Worm (Caenorhabditis elegans) whole organism, L1 larva: Measurements from ENCODE around the gene ztf-28.

Experiments used
- C16A3.4 ChIP-seq: fragments of 150-350 bp; optimal IDR thresholded peaks from 2 replicates; lab custom pipeline; 2014; ENCODE audit warnings: missing biosample characterization, missing genetic modification characterization
- C34B4.2 ChIP-seq: sonication (generic microtip); optimal IDR thresholded peaks from 2 replicates; lab custom pipeline; 2017; ENCODE audit warnings: mild to moderate bottlenecking, missing genetic modification characterization, missing compliant biosample characterization
- Y116A8C.19 ChIP-seq: sonication (generic microtip); optimal IDR thresholded peaks from 2 replicates; lab custom pipeline; 2016; ENCODE audit warnings: missing compliant biosample characterization, missing genetic modification characterization, borderline replicate concordance
- aha-1 ChIP-seq: fragments of 150-350 bp; optimal IDR thresholded peaks from 2 replicates; lab custom pipeline; 2014; ENCODE audit warnings: missing biosample characterization, missing genetic modification characterization
- aly-2 ChIP-seq: fragments of 150-350 bp; optimal IDR thresholded peaks from 2 replicates; lab custom pipeline; 2014; ENCODE audit warnings: missing biosample characterization, missing genetic modification characterization
- ceh-8 ChIP-seq: fragments of 200-800 bp; sonication (Bioruptor generic); optimal IDR thresholded peaks from 2 replicates; lab custom pipeline; 2018; ENCODE audit warnings: mild to moderate bottlenecking, missing genetic modification characterization, moderate library complexity, missing compliant biosample characterization
- ceh-88 ChIP-seq: fragments of 200-800 bp; sonication (Bioruptor generic); IDR thresholded peaks from 2 replicates; pipeline ENCODE4 v1.3.6; 2022; ENCODE audit warnings: missing genetic modification characterization, missing compliant biosample characterization
- ceh-90 ChIP-seq: sonication (generic microtip); optimal IDR thresholded peaks from 2 replicates; lab custom pipeline; 2016; ENCODE audit warnings: missing genetic modification characterization, missing compliant biosample characterization
- dsc-1 ChIP-seq: sonication (generic microtip); optimal IDR thresholded peaks from 2 replicates; lab custom pipeline; 2016; ENCODE audit warnings: mild to moderate bottlenecking, missing genetic modification characterization, missing compliant biosample characterization
- efl-1 ChIP-seq, 4 experiments: fragments of 150-350 bp; optimal IDR thresholded peaks in 3 of 4; peaks in 1 of 4; 1 replicate in 1 of 4; 2 replicates in 3 of 4; lab custom pipeline; 2014; ENCODE audit warnings: missing biosample characterization in 2 of 4, missing genetic modification characterization in 2 of 4, missing genetic modification reagents in 2 of 4
- efl-3 ChIP-seq: fragments of 200-800 bp; sonication (Bioruptor generic); optimal IDR thresholded peaks from 2 replicates; lab custom pipeline; 2018; ENCODE audit warnings: mild to moderate bottlenecking, missing genetic modification characterization, missing compliant biosample characterization
- egl-13 ChIP-seq: sonication (generic microtip); optimal IDR thresholded peaks from 2 replicates; lab custom pipeline; 2016; ENCODE audit warnings: missing genotype, missing genetic modification reagents, missing genetic modification characterization, missing compliant biosample characterization
- elt-2 ChIP-seq: sonication (generic microtip); optimal IDR thresholded peaks from 2 replicates; lab custom pipeline; 2016; ENCODE audit warnings: missing genetic modification characterization, mild to moderate bottlenecking, inconsistent platforms, missing compliant biosample characterization, missing genetic modification reagents
- elt-3 ChIP-seq, 6 experiments: fragments of 150-350 bp in 1 of 6; sonication (generic microtip); optimal IDR thresholded peaks; 2 replicates each; lab custom pipeline; 2017 to 2018; ENCODE audit warnings: missing biosample characterization in 6 of 6, missing genetic modification characterization in 6 of 6, inconsistent platforms in 1 of 6
- ets-5 ChIP-seq: fragments of 200-800 bp; sonication (Bioruptor generic); IDR thresholded peaks from 2 replicates; pipeline ENCODE4 v1.3.6; 2022; ENCODE audit warnings: missing genetic modification characterization, missing compliant biosample characterization
- fkh-10 ChIP-seq: sonication (generic microtip); optimal IDR thresholded peaks from 2 replicates; lab custom pipeline; 2017; ENCODE audit warnings: missing biosample characterization, missing genetic modification reagents, missing genetic modification characterization
- fkh-4 ChIP-seq: sonication (generic microtip); optimal IDR thresholded peaks from 2 replicates; lab custom pipeline; 2016; ENCODE audit warnings: missing compliant biosample characterization, missing genetic modification characterization, borderline replicate concordance
- fkh-8 ChIP-seq: sonication (generic microtip); optimal IDR thresholded peaks from 2 replicates; lab custom pipeline; 2016; ENCODE audit warnings: mild to moderate bottlenecking, missing genetic modification characterization, missing compliant biosample characterization
- fos-1 ChIP-seq: fragments of 150-350 bp; optimal IDR thresholded peaks from 2 replicates; lab custom pipeline; 2014; ENCODE audit warnings: missing biosample characterization, missing genetic modification characterization
- grh-1 ChIP-seq: fragments of 200-800 bp; sonication (Bioruptor generic); IDR thresholded peaks from 2 replicates; pipeline ENCODE4 v1.3.6; 2022; ENCODE audit warnings: missing genetic modification reagents, missing genetic modification characterization, missing compliant biosample characterization
- hlh-17 ChIP-seq: fragments of 200-800 bp; sonication (Bioruptor generic); optimal IDR thresholded peaks from 2 replicates; lab custom pipeline; 2018; ENCODE audit warnings: missing genetic modification characterization, mild to moderate bottlenecking, missing compliant biosample characterization, moderate library complexity, borderline replicate concordance
- isw-1 ChIP-seq: fragments of 200-800 bp; sonication (Bioruptor generic); IDR thresholded peaks from 2 replicates; pipeline ENCODE4 v1.3.6; 2022; ENCODE audit warnings: missing genetic modification characterization, missing compliant biosample characterization
- lin-14 ChIP-seq: fragments of 200-800 bp; sonication (Bioruptor generic); optimal IDR thresholded peaks from 2 replicates; lab custom pipeline; 2018; ENCODE audit warnings: mild to moderate bottlenecking, missing genetic modification characterization, moderate library complexity, missing compliant biosample characterization
- mdl-1 ChIP-seq, 2 experiments: fragments of 150-350 bp; optimal IDR thresholded peaks; 2 replicates each; lab custom pipeline; 2014 to 2017; ENCODE audit warnings: missing biosample characterization in 2 of 2, missing genetic modification characterization in 2 of 2, inconsistent platforms in 1 of 2
- mef-2 ChIP-seq: fragments of 150-350 bp; optimal IDR thresholded peaks from 2 replicates; lab custom pipeline; 2014; ENCODE audit warnings: missing biosample characterization, missing genetic modification characterization
- mep-1 ChIP-seq: fragments of 150-350 bp; optimal IDR thresholded peaks from 2 replicates; lab custom pipeline; 2014; ENCODE audit warnings: missing biosample characterization, missing genetic modification characterization
- nhr-12 ChIP-seq: sonication (generic microtip); optimal IDR thresholded peaks from 2 replicates; lab custom pipeline; 2017; ENCODE audit warnings: missing biosample characterization, missing genetic modification characterization
- nhr-19 ChIP-seq: fragments of 200-800 bp; sonication (Bioruptor generic); conservative IDR thresholded peaks from 2 replicates; pipeline ENCODE4 v1.3.6; 2022; ENCODE audit warnings: missing genetic modification characterization, missing compliant biosample characterization
- nhr-20 ChIP-seq: sonication (generic microtip); optimal IDR thresholded peaks from 2 replicates; lab custom pipeline; 2016; ENCODE audit warnings: mild to moderate bottlenecking, missing genetic modification characterization, missing compliant biosample characterization
- nhr-47 ChIP-seq: sonication (generic microtip); optimal IDR thresholded peaks from 2 replicates; lab custom pipeline; 2016; ENCODE audit warnings: mild to moderate bottlenecking, missing genetic modification characterization, moderate library complexity, missing compliant biosample characterization
- nhr-76 ChIP-seq: sonication (generic microtip); optimal IDR thresholded peaks from 2 replicates; lab custom pipeline; 2017; ENCODE audit warnings: missing biosample characterization, missing genetic modification characterization
- nhr-84 ChIP-seq: sonication (generic microtip); optimal IDR thresholded peaks from 2 replicates; lab custom pipeline; 2017; ENCODE audit warnings: missing biosample characterization, missing genetic modification characterization
- nhr-90 ChIP-seq: sonication (generic microtip); optimal IDR thresholded peaks from 2 replicates; lab custom pipeline; 2016; ENCODE audit warnings: mild to moderate bottlenecking, missing genetic modification characterization, missing compliant biosample characterization; ENCODE audit not compliant: poor library complexity
- pag-3 ChIP-seq: sonication (generic microtip); optimal IDR thresholded peaks from 2 replicates; lab custom pipeline; 2017; ENCODE audit warnings: missing genetic modification characterization, mild to moderate bottlenecking, missing compliant biosample characterization, antibody characterized with exemption, borderline replicate concordance; ENCODE audit not compliant: insufficient read depth
- rnt-1 ChIP-seq: sonication (generic microtip); optimal IDR thresholded peaks from 2 replicates; lab custom pipeline; 2016; ENCODE audit warnings: mild to moderate bottlenecking, missing genetic modification characterization, moderate library complexity, missing compliant biosample characterization
- skn-1 ChIP-seq: fragments of 150-350 bp; optimal IDR thresholded peaks from 2 replicates; lab custom pipeline; 2014; ENCODE audit warnings: missing biosample characterization, missing genetic modification characterization
- snpc-4 ChIP-seq: fragments of 150-350 bp; optimal IDR thresholded peaks from 2 replicates; lab custom pipeline; 2014; ENCODE audit warnings: missing biosample characterization, missing genetic modification characterization
- snu-23 ChIP-seq: sonication (generic microtip); optimal IDR thresholded peaks from 2 replicates; lab custom pipeline; 2016; ENCODE audit warnings: missing genetic modification characterization, missing compliant biosample characterization
- sptf-1 ChIP-seq: fragments of 150-350 bp; optimal IDR thresholded peaks from 2 replicates; lab custom pipeline; 2014; ENCODE audit warnings: missing biosample characterization, missing genetic modification characterization
- sup-37 ChIP-seq: fragments of 200-800 bp; sonication (Bioruptor generic); optimal IDR thresholded peaks from 2 replicates; lab custom pipeline; 2018; ENCODE audit warnings: mild to moderate bottlenecking, missing genetic modification characterization, missing compliant biosample characterization
- swsn-7 ChIP-seq: sonication (generic microtip); optimal IDR thresholded peaks from 2 replicates; lab custom pipeline; 2016; ENCODE audit warnings: missing genetic modification characterization, missing compliant biosample characterization
- tlp-1 ChIP-seq: fragments of 150-350 bp; optimal IDR thresholded peaks from 2 replicates; lab custom pipeline; 2014; ENCODE audit warnings: missing biosample characterization, missing genetic modification characterization
- unc-130 ChIP-seq: fragments of 150-350 bp; optimal IDR thresholded peaks from 2 replicates; lab custom pipeline; 2017; ENCODE audit warnings: missing biosample characterization, missing genetic modification characterization, inconsistent platforms
- unc-30 ChIP-seq: sonication (generic microtip); optimal IDR thresholded peaks from 2 replicates; lab custom pipeline; 2017; ENCODE audit warnings: missing biosample characterization, missing genetic modification characterization
- unc-62 ChIP-seq: fragments of 150-350 bp; optimal IDR thresholded peaks from 2 replicates; lab custom pipeline; 2014; ENCODE audit warnings: missing biosample characterization, missing genetic modification reagents, missing genetic modification characterization
- unc-86 ChIP-seq: sonication (generic microtip); optimal IDR thresholded peaks from 2 replicates; lab custom pipeline; 2016; ENCODE audit warnings: missing genetic modification characterization, missing compliant biosample characterization
- unc-98 ChIP-seq: fragments of 200-800 bp; sonication (Bioruptor generic); IDR thresholded peaks from 2 replicates; pipeline ENCODE4 v1.3.6; 2022; ENCODE audit warnings: missing genetic modification characterization, missing compliant biosample characterization
- xbp-1 ChIP-seq: sonication (generic microtip); optimal IDR thresholded peaks from 2 replicates; lab custom pipeline; 2016; ENCODE audit warnings: missing genetic modification characterization, missing compliant biosample characterization
- zag-1 ChIP-seq: fragments of 150-350 bp; optimal IDR thresholded peaks from 2 replicates; lab custom pipeline; 2014; ENCODE audit warnings: missing biosample characterization, missing genetic modification characterization
- ztf-11 ChIP-seq, 2 experiments: sonication (generic microtip); optimal IDR thresholded peaks; 2 replicates each; lab custom pipeline; 2016 to 2017; ENCODE audit warnings: missing genetic modification characterization in 2 of 2, missing biosample characterization in 1 of 2, missing compliant biosample characterization in 1 of 2

The ztf-28 gene

ce11 chrV:2067419-2067818 lies 23.1 kb upstream of the ztf-28 start:
- TF ChIP-seq ets-5 (GFP tag; lab: Robert Waterston, UW) (no peak), efl-3 (GFP tag; lab: Kevin White, UChicago) (no peak), nhr-90 (tag; lab: Kevin White, UChicago) (no peak), hlh-17 (no peak), Y116A8C.19 (no peak), unc-86 (tag; lab: Kevin White, UChicago) (no peak), sptf-1 (no peak), zag-1 (tag; lab: Kevin White, UChicago) (no peak), snpc-4 (tag; lab: Kevin White, UChicago) (no peak), lin-14 (GFP tag; lab: Kevin White, UChicago) (no peak), nhr-47 (tag; lab: Kevin White, UChicago) (no peak), efl-1 (optimal IDR thresholded peaks at IDR 0.05; lab: Kevin White, UChicago) (no peak), efl-1 (GFP tag; optimal IDR thresholded peaks at IDR 0.05 in 1 of 2; lab: Kevin White, UChicago) (no peak)

DNA sequence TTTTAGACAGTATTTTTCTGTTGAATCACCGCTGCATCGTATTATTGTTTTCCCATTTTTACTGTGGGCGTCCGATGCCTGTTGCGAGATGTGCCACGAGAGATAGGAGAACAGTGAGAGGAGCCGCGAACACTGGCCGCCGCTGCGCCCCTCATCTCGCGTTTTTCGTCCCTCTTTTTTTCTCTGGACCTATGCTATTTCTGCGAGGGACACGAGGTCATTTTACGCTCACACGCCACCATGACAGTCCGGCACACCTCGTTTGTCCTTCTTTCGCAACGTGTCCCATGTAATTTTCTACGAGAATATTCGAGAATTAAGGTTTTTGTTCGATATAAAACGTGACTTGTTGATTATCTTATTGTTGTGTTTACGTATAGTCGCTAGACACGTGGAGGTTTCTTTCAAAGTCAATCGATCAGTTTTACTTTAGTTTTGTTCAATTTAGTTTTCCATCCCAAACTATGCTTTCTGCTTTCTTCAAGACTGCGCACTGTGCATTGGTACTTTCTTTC lies 22.4 kb upstream of the ztf-28 start, which contains the start of gene lbp-9:
Gene lbp-9 (plus strand): TSS at position 465 of the 515 bp plus-strand sequence.
- TF ChIP-seq egl-13 (tag; lab: Kevin White, UChicago) (no peak), rnt-1 (tag; lab: Kevin White, UChicago) (peak; percentile 10), nhr-19 (peak; percentile 37; the same call in 1 of the 2 replicates), unc-86 (tag; lab: Kevin White, UChicago) (no peak), efl-1 (optimal IDR thresholded peaks at IDR 0.05; lab: Kevin White, UChicago) (peak; percentile 12 to 35), efl-1 (GFP tag; optimal IDR thresholded peaks at IDR 0.05 in 1 of 2; lab: Kevin White, UChicago) (peak; percentile 36 to 82), isw-1 (GFP tag; lab: Robert Waterston, UW) (no peak), elt-2 (no peak), nhr-20 (tag; lab: Kevin White, UChicago) (peak; percentile 88), mdl-1 (tag; optimal IDR thresholded peaks at IDR 0.05; lab: Kevin White, UChicago) (peak in 1 of 2 experiments; percentile 81), unc-98 (GFP tag; lab: Robert Waterston, UW) (no peak), nhr-47 (tag; lab: Kevin White, UChicago) (peak; percentile 41), swsn-7 (peak; percentile 40), mef-2 (tag; lab: Kevin White, UChicago) (no peak), tlp-1 (tag; lab: Kevin White, UChicago) (no peak), xbp-1 (tag; lab: Kevin White, UChicago) (peak; percentile 35), fkh-8 (tag; lab: Kevin White, UChicago) (no peak), grh-1 (GFP tag; lab: Robert Waterston, UW) (no peak), aly-2 (tag; lab: Kevin White, UChicago) (no peak), C34B4.2 (tag; lab: Kevin White, UChicago) (no peak), nhr-76 (tag; lab: Kevin White, UChicago) (no peak), ceh-88 (no peak), ztf-11 (tag; optimal IDR thresholded peaks at IDR 0.05; lab: Kevin White, UChicago) (no peak), C16A3.4 (tag; lab: Kevin White, UChicago) (no peak), ceh-90 (tag; lab: Kevin White, UChicago) (no peak), mep-1 (tag; lab: Kevin White, UChicago) (peak; percentile 89), fkh-10 (GFP tag; lab: Kevin White, UChicago) (no peak), lin-14 (GFP tag; lab: Kevin White, UChicago) (peak; percentile 99), ets-5 (GFP tag; lab: Robert Waterston, UW) (no peak), fos-1 (tag; lab: Kevin White, UChicago) (no peak), fkh-4 (tag; lab: Kevin White, UChicago) (no peak), ceh-8 (GFP tag; lab: Kevin White, UChicago) (no peak), nhr-84 (tag; lab: Kevin White, UChicago) (no peak), unc-130 (tag; lab: Kevin White, UChicago) (no peak), unc-30 (tag; lab: Kevin White, UChicago) (no peak), elt-3 (tag; optimal IDR thresholded peaks at IDR 0.05; lab: Kevin White, UChicago) (no peak), nhr-12 (tag; lab: Kevin White, UChicago) (no peak), pag-3 (no peak), snu-23 (GFP tag; lab: Kevin White, UChicago) (peak; percentile 80), aha-1 (no peak), skn-1 (tag; lab: Kevin White, UChicago) (peak; percentile 74), unc-62 (GFP tag; lab: Kevin White, UChicago) (no peak), sup-37 (GFP tag; lab: Kevin White, UChicago) (no peak), dsc-1 (tag; lab: Kevin White, UChicago) (no peak)
